Fruit fly (Drosophila melanogaster) whole organism, prepupa: Measurements from ENCODE around the gene CG31810.

Source experiments
- Blimp-1 ChIP-seq: fragments of 200-800 bp; sonication (Bioruptor generic); optimal IDR thresholded peaks from 3 replicates; lab custom pipeline; 2017; ENCODE audit warnings: missing biosample characterization, missing genetic modification characterization, mild to moderate bottlenecking, moderate library complexity, missing genetic modification reagents
- CG10669 ChIP-seq: fragments of 200-800 bp; sonication (Bioruptor generic); optimal IDR thresholded peaks from 3 replicates; lab custom pipeline; 2018; ENCODE audit warnings: missing biosample characterization, mild to moderate bottlenecking, missing genetic modification characterization, moderate library complexity
- CG11762 ChIP-seq: fragments of 200-800 bp; sonication (Bioruptor generic); optimal IDR thresholded peaks from 3 replicates; lab custom pipeline; 2016; ENCODE audit warnings: missing biosample characterization, missing genetic modification characterization; ENCODE audit not compliant: insufficient read depth
- CG11902 ChIP-seq: fragments of 200-800 bp; sonication (Bioruptor generic); optimal IDR thresholded peaks from 3 replicates; lab custom pipeline; 2016; ENCODE audit warnings: missing biosample characterization, missing genetic modification characterization
- CG15336 ChIP-seq: fragments of 200-800 bp; sonication (Bioruptor generic); IDR thresholded peaks from 2 replicates; pipeline ENCODE4 v1.3.6; 2022; ENCODE audit warnings: missing biosample characterization, missing genetic modification characterization
- CG1621 ChIP-seq: fragments of 200-800 bp; sonication (Bioruptor generic); optimal IDR thresholded peaks from 3 replicates; lab custom pipeline; 2018; ENCODE audit warnings: missing biosample characterization, mild to moderate bottlenecking, missing genetic modification characterization
- CG3032 ChIP-seq: fragments of 200-800 bp; optimal IDR thresholded peaks from 2 replicates; lab custom pipeline; 2019; ENCODE audit warnings: missing biosample characterization, mild to moderate bottlenecking, missing genetic modification characterization, moderate library complexity
- CG31627 ChIP-seq: fragments of 200-800 bp; sonication (Bioruptor generic); optimal IDR thresholded peaks from 3 replicates; lab custom pipeline; 2016; ENCODE audit warnings: missing biosample characterization, missing genetic modification characterization
- CG32006 ChIP-seq: fragments of 200-800 bp; sonication (Bioruptor generic); optimal IDR thresholded peaks from 3 replicates; lab custom pipeline; 2017; ENCODE audit warnings: missing biosample characterization, mild to moderate bottlenecking, missing genetic modification characterization
- CG4318 ChIP-seq: fragments of 200-800 bp; sonication (Bioruptor generic); optimal IDR thresholded peaks from 3 replicates; lab custom pipeline; 2017; ENCODE audit warnings: missing biosample characterization, mild to moderate bottlenecking, missing genetic modification characterization
- CG6163 ChIP-seq: fragments of 200-800 bp; sonication (Bioruptor generic); IDR thresholded peaks from 3 replicates; pipeline ENCODE4 v1.3.6; 2022; ENCODE audit warnings: missing biosample characterization, missing genetic modification characterization
- CG6276 ChIP-seq: fragments of 200-800 bp; sonication (Bioruptor generic); optimal IDR thresholded peaks from 2 replicates; lab custom pipeline; 2017; ENCODE audit warnings: missing biosample characterization, mild to moderate bottlenecking, missing genetic modification characterization
- CG6792 ChIP-seq: fragments of 200-800 bp; sonication (Bioruptor generic); optimal IDR thresholded peaks from 3 replicates; lab custom pipeline; 2016; ENCODE audit warnings: missing biosample characterization, missing genetic modification characterization
- CG8119 ChIP-seq: fragments of 200-800 bp; sonication (Bioruptor generic); IDR thresholded peaks from 3 replicates; pipeline ENCODE4 v1.3.6; 2022; ENCODE audit warnings: missing biosample characterization, missing genetic modification characterization
- CG8319 ChIP-seq: fragments of 200-800 bp; sonication (Bioruptor generic); optimal IDR thresholded peaks from 3 replicates; lab custom pipeline; 2016; ENCODE audit warnings: missing biosample characterization, missing genetic modification characterization
- CG8632 ChIP-seq: fragments of 200-800 bp; sonication (Bioruptor generic); optimal IDR thresholded peaks from 3 replicates; lab custom pipeline; 2016; ENCODE audit warnings: missing biosample characterization, missing genetic modification characterization
- Eip75B ChIP-seq: fragments of 200-800 bp; sonication (Bioruptor generic); optimal IDR thresholded peaks from 3 replicates; lab custom pipeline; 2016; ENCODE audit warnings: missing biosample characterization, missing genetic modification characterization
- Eip78C ChIP-seq: fragments of 200-800 bp; sonication (Bioruptor generic); peaks from one replicate; lab custom pipeline; 2016; ENCODE audit warnings: missing biosample characterization, missing genetic modification characterization
- Eip93F ChIP-seq: fragments of 200-800 bp; sonication (Bioruptor generic); optimal IDR thresholded peaks from 2 replicates; lab custom pipeline; 2016; ENCODE audit warnings: missing biosample characterization, mild to moderate bottlenecking, missing genetic modification characterization
- Ets21C ChIP-seq: fragments of 200-800 bp; sonication (Bioruptor generic); optimal IDR thresholded peaks from 3 replicates; lab custom pipeline; 2016; ENCODE audit warnings: missing biosample characterization, missing genetic modification characterization
- Gug ChIP-seq: fragments of 200-800 bp; sonication (Bioruptor generic); IDR thresholded peaks from 2 replicates; pipeline ENCODE4 v1.3.6; 2022; ENCODE audit warnings: missing biosample characterization, missing genetic modification characterization
- Hr39 ChIP-seq: fragments of 200-800 bp; sonication (Bioruptor generic); optimal IDR thresholded peaks from 2 replicates; lab custom pipeline; 2016; ENCODE audit warnings: missing biosample characterization, missing genetic modification characterization
- Hr4 ChIP-seq: fragments of 200-800 bp; sonication (Bioruptor generic); optimal IDR thresholded peaks from 3 replicates; lab custom pipeline; 2016; ENCODE audit warnings: missing biosample characterization, missing genetic modification characterization
- Lpt ChIP-seq: fragments of 200-800 bp; sonication (Bioruptor generic); optimal IDR thresholded peaks from 3 replicates; lab custom pipeline; 2016; ENCODE audit warnings: missing biosample characterization, missing genetic modification characterization
- Met ChIP-seq: fragments of 200-800 bp; sonication (Bioruptor generic); optimal IDR thresholded peaks from 3 replicates; lab custom pipeline; 2016; ENCODE audit warnings: missing biosample characterization, missing genetic modification characterization
- OdsH ChIP-seq: fragments of 200-800 bp; sonication (Bioruptor generic); optimal IDR thresholded peaks from 3 replicates; lab custom pipeline; 2016; ENCODE audit warnings: missing biosample characterization, missing genetic modification characterization
- Smox ChIP-seq: fragments of 200-800 bp; sonication (Bioruptor generic); optimal IDR thresholded peaks from 3 replicates; lab custom pipeline; 2016; ENCODE audit warnings: missing biosample characterization, missing genetic modification characterization
- Sox102F ChIP-seq: fragments of 200-800 bp; sonication (Bioruptor generic); optimal IDR thresholded peaks from 2 replicates; lab custom pipeline; 2016; ENCODE audit warnings: missing biosample characterization, mild to moderate bottlenecking, missing genetic modification characterization
- Sox15 ChIP-seq: fragments of 200-800 bp; sonication (Bioruptor generic); optimal IDR thresholded peaks from 3 replicates; lab custom pipeline; 2016; ENCODE audit warnings: missing biosample characterization, missing genetic modification characterization
- acj6 ChIP-seq: fragments of 200-800 bp; sonication (Bioruptor generic); optimal IDR thresholded peaks from 3 replicates; lab custom pipeline; 2016; ENCODE audit warnings: missing biosample characterization, missing genetic modification characterization
- cyc ChIP-seq: fragments of 200-800 bp; sonication (Bioruptor generic); optimal IDR thresholded peaks from 3 replicates; lab custom pipeline; 2016; ENCODE audit warnings: missing biosample characterization, missing genetic modification characterization
- dac ChIP-seq: fragments of 200-800 bp; sonication (Bioruptor generic); optimal IDR thresholded peaks from 2 replicates; lab custom pipeline; 2017; ENCODE audit warnings: missing biosample characterization, mild to moderate bottlenecking, missing genetic modification characterization
- dsx ChIP-seq: fragments of 200-800 bp; optimal IDR thresholded peaks from 3 replicates; lab custom pipeline; 2019; ENCODE audit warnings: missing biosample characterization, mild to moderate bottlenecking, missing genetic modification characterization, moderate library complexity; ENCODE audit not compliant: poor library complexity, severe bottlenecking
- esn ChIP-seq: fragments of 200-800 bp; sonication (Bioruptor generic); optimal IDR thresholded peaks from 2 replicates; lab custom pipeline; 2016; ENCODE audit warnings: missing biosample characterization, mild to moderate bottlenecking, missing genetic modification characterization, moderate library complexity
- fd59A ChIP-seq: fragments of 200-800 bp; sonication (Bioruptor generic); optimal IDR thresholded peaks from 2 replicates; lab custom pipeline; 2017; ENCODE audit warnings: missing biosample characterization, mild to moderate bottlenecking, missing genetic modification characterization, missing genetic modification reagents
- fd85E ChIP-seq: fragments of 200-800 bp; sonication (Bioruptor generic); optimal IDR thresholded peaks from 3 replicates; lab custom pipeline; 2016; ENCODE audit warnings: missing biosample characterization, missing genetic modification characterization
- fkh ChIP-seq: fragments of 200-800 bp; sonication (Bioruptor generic); optimal IDR thresholded peaks from 3 replicates; lab custom pipeline; 2017; ENCODE audit warnings: missing biosample characterization, mild to moderate bottlenecking, missing genetic modification characterization, moderate library complexity
- pdm3 ChIP-seq: fragments of 200-800 bp; sonication (Bioruptor generic); optimal IDR thresholded peaks from 3 replicates; lab custom pipeline; 2016; ENCODE audit warnings: missing biosample characterization, missing genetic modification characterization
- salr ChIP-seq, 2 experiments: fragments of 200-800 bp; sonication (Bioruptor generic); optimal IDR thresholded peaks; 3 replicates each; lab custom pipeline; 2016 to 2018; ENCODE audit warnings: missing biosample characterization in 2 of 2, missing genetic modification characterization in 2 of 2, mild to moderate bottlenecking in 1 of 2
- spab ChIP-seq: fragments of 200-800 bp; sonication (Bioruptor generic); optimal IDR thresholded peaks from 2 replicates; lab custom pipeline; 2017; ENCODE audit warnings: missing biosample characterization, mild to moderate bottlenecking, missing genetic modification characterization, missing genetic modification reagents
- ss ChIP-seq, 2 experiments: fragments of 200-800 bp; sonication (Bioruptor generic); optimal IDR thresholded peaks; 2 replicates in 1 of 2; 3 replicates in 1 of 2; lab custom pipeline; 2017 to 2018; ENCODE audit warnings: mild to moderate bottlenecking in 2 of 2, missing biosample characterization in 2 of 2, missing genetic modification characterization in 2 of 2, moderate library complexity in 1 of 2
- svp ChIP-seq: fragments of 200-800 bp; sonication (Bioruptor generic); peaks from one replicate; lab custom pipeline; 2016; ENCODE audit warnings: missing biosample characterization, missing genetic modification characterization
- vri ChIP-seq: fragments of 200-800 bp; sonication (Bioruptor generic); optimal IDR thresholded peaks from 3 replicates; lab custom pipeline; 2016; ENCODE audit warnings: missing biosample characterization, mild to moderate bottlenecking, missing genetic modification characterization

Gene CG31810

DNA sequence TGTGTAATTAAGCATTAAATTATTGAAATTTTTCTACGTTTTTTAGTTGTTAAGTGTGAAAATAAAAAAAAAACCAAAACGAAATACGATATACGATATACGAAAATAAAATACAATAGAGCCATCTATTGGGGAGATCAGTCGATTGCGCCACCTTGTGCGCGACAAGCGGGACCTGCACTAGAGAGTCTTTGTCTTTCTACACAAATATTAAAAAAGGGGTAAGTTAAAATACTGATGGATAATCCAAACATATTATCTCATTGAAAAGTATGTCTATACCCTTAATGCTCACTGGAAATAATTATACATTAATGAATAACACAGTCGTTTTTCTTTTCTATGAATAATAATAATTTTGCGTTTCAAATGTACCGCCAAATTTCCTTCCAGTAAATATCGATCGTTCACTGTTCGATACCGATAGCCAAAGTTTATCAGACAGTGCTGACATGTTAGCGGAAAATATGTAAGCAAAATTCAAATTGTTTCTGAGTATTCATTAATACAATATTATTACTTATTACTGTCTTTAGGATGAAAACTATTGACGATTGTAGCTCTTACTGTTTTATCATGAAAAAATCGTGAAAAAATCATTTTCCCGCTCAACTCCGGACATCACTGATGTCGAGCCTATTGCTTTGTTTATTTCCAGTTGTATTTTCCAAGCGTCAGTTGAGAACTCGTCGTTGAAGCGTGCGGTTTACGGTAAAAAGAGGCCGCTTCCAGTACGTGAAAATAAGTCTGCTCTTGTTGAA is 36.0 kb downstream of the CG31810 start, which contains the start of gene mdy (continued):
- TF ChIP-seq CG6163 (GFP tag; lab: Robert Waterston, UW) (peak; percentile 70; the same call in 2 of the 3 replicates), cyc (GFP tag; lab: Kevin White, UChicago) (peak; percentile 55), fd85E (GFP tag; lab: Kevin White, UChicago) (no peak), Smox (peak; percentile 64), CG6276 (GFP tag; lab: Kevin White, UChicago) (peak; percentile 17), svp (GFP tag; lab: Kevin White, UChicago) (peak; percentile 89), CG15336 (GFP tag; lab: Robert Waterston, UW) (peak; percentile 44; the same call in 1 of the 2 replicates), acj6 (GFP tag; lab: Kevin White, UChicago) (peak; percentile 64), CG8319 (GFP tag; lab: Kevin White, UChicago) (peak; percentile 5), CG11762 (GFP tag; lab: Kevin White, UChicago) (peak; percentile 49), CG31627 (GFP tag; lab: Kevin White, UChicago) (peak; percentile 62), dac (GFP tag; lab: Kevin White, UChicago) (no peak), Met (peak; percentile 74), dsx (GFP tag; lab: Kevin White, UChicago) (peak; percentile 36), CG10669 (GFP tag; lab: Kevin White, UChicago) (peak; percentile 20), CG8632 (GFP tag; lab: Kevin White, UChicago) (peak; percentile 32)

DNA sequence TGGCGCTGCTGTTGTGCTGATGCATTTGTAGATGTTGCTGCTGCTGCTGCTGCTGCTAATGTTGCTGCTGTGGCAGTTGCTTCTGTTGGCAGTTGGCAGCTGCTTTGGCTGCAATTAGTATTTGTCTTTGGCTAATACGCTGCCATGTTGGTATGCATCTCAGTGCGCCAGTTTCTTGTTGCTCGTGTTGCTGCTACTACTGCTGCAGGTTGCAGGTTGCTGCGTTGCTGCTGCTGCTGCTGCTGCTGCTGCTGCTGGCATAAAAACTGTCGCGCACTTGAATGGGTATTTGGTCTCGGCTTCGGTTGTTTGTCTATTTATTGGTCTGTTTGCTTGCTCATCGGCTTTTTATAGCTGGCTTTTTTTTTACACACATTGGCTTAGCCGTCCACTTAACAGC is 43.4 kb downstream of the CG31810 start:
- TF ChIP-seq CG11902 (GFP tag; lab: Kevin White, UChicago) (no peak), fkh (GFP tag; lab: Kevin White, UChicago) (no peak), pdm3 (GFP tag; lab: Kevin White, UChicago) (no peak), Sox15 (GFP tag; lab: Kevin White, UChicago) (no peak), spab (GFP tag; lab: Kevin White, UChicago) (no peak), CG6276 (GFP tag; lab: Kevin White, UChicago) (no peak), vri (no peak), Ets21C (GFP tag; lab: Kevin White, UChicago) (no peak), CG6792 (GFP tag; lab: Kevin White, UChicago) (no peak), CG10669 (GFP tag; lab: Kevin White, UChicago) (no peak), esn (no peak), fd85E (GFP tag; lab: Kevin White, UChicago) (no peak), dsx (GFP tag; lab: Kevin White, UChicago) (no peak), CG8319 (GFP tag; lab: Kevin White, UChicago) (no peak), Hr39 (GFP tag; lab: Kevin White, UChicago) (no peak)

DNA sequence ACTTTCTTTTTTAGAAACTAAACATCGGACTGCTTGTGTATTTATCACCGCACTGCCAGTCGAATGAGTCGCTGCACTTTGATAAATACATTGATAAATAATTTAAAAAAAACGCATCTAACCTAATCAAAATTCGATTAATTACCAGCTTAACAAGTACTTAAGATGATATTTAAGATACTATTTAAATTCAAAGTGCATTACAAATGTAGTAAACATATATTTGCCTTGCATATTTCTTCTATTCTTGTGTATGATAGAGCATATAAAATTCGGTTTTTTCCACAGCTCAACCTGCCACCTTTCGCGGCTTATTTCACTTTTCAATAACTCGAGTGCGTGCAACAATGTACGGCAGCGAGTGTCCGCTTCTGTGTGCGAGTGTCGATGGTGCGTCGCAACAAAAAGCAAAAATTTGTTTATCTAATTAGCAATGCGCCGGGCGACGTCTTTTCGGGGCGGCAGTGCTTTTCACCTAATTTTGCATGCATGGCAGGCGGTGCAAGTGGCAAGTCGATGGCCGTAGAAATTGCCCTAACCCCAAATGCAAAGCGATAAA is 47.7 kb downstream of the CG31810 start, which contains the start of gene CG13272:
Gene CG13272, plus strand, starts transcription at position 509 of the 559 bp plus-strand sequence.
- TF ChIP-seq OdsH (GFP tag; lab: Kevin White, UChicago) (peak; percentile 3), ss (GFP tag; optimal IDR thresholded peaks at IDR 0.05; lab: Kevin White, UChicago) (no peak), Gug (GFP tag; lab: Robert Waterston, UW) (peak; percentile 26; the same call in 1 of the 2 replicates), Hr4 (GFP tag; lab: Kevin White, UChicago) (peak; percentile 67), CG3032 (tag; lab: Kevin White, UChicago) (no peak), acj6 (GFP tag; lab: Kevin White, UChicago) (peak; percentile 11), CG1621 (tag; lab: Kevin White, UChicago) (no peak), dsx (GFP tag; lab: Kevin White, UChicago) (peak; percentile 19), dac (GFP tag; lab: Kevin White, UChicago) (peak; percentile 52), Eip93F (GFP tag; lab: Kevin White, UChicago) (no peak), pdm3 (GFP tag; lab: Kevin White, UChicago) (peak; percentile 26), Lpt (GFP tag; lab: Kevin White, UChicago) (no peak), Smox (no peak), CG15336 (GFP tag; lab: Robert Waterston, UW) (peak; percentile 68), Eip75B (no peak), fkh (GFP tag; lab: Kevin White, UChicago) (no peak), fd59A (GFP tag; lab: Kevin White, UChicago) (no peak), Sox102F (GFP tag; lab: Kevin White, UChicago) (no peak), CG8119 (GFP tag; lab: Robert Waterston, UW) (peak; percentile 48; the same call in 2 of the 3 replicates), CG4318 (peak; percentile 59), CG6276 (GFP tag; lab: Kevin White, UChicago) (peak; percentile 43), Blimp-1 (GFP tag; lab: Kevin White, UChicago) (peak; percentile 17), CG32006 (GFP tag; lab: Kevin White, UChicago) (peak; percentile 83), salr (GFP tag; optimal IDR thresholded peaks at IDR 0.05; lab: Kevin White, UChicago) (no peak), cyc (GFP tag; lab: Kevin White, UChicago) (no peak), Eip78C (GFP tag; lab: Kevin White, UChicago) (peak; percentile 63), svp (GFP tag; lab: Kevin White, UChicago) (peak; percentile 29)
- TF ChIP-seq, all 60 proteins: peak for 15
